Fruit fly (Drosophila melanogaster): Measurements from ENCODE around the gene CrebA.

Gene CrebA

dm6 chr3L:15590803-15591597 lies 55.8 kb downstream of the CrebA start (continued):
- TF ChIP-seq stwl (tag; optimal IDR thresholded peaks at IDR 0.05) (no peak), gem (tag; optimal IDR thresholded peaks at IDR 0.05) (peak; percentile 53), CG15479 (GFP tag; optimal IDR thresholded peaks at IDR 0.05) (no peak), HLH4C (GFP tag; IDR thresholded peaks at IDR 0.05; ENCODE audit: partially characterized antibody) (no peak), tin (GFP tag; optimal IDR thresholded peaks at IDR 0.05) (no peak), HHEX (GFP tag; optimal IDR thresholded peaks at IDR 0.05) (peak; percentile 51), CG18599 (GFP tag; optimal IDR thresholded peaks at IDR 0.05) (peak; percentile 6), CG7839 (tag; optimal IDR thresholded peaks at IDR 0.05) (peak; percentile 33), CG31365 (tag; optimal IDR thresholded peaks at IDR 0.05) (peak; percentile 9), CG7556 (GFP tag; optimal IDR thresholded peaks at IDR 0.05) (peak; percentile 19), CG14050 (GFP tag; IDR thresholded peaks at IDR 0.05) (no peak), CG12071 (GFP tag; optimal IDR thresholded peaks at IDR 0.05) (peak; percentile 48), HmgZ (tag; optimal IDR thresholded peaks at IDR 0.05) (peak; percentile 34), CG10654 (GFP tag; optimal IDR thresholded peaks at IDR 0.05) (no peak), dmrt11E (tag; optimal IDR thresholded peaks at IDR 0.05) (no peak), Sox100B (GFP tag; optimal IDR thresholded peaks at IDR 0.05) (peak; percentile 30), Pdp1 (GFP tag; optimal IDR thresholded peaks at IDR 0.05) (peak in 1 of 2 experiments; percentile 49), ERR (GFP tag; optimal IDR thresholded peaks at IDR 0.05) (no peak), CG1647 (GFP tag; optimal IDR thresholded peaks at IDR 0.05) (no peak), emc (GFP tag; optimal IDR thresholded peaks at IDR 0.05) (no peak), CG8290 (GFP tag; optimal IDR thresholded peaks at IDR 0.05) (no peak), CG8290 (tag; optimal IDR thresholded peaks at IDR 0.05) (peak in 1 of 2 experiments; percentile 71), crc (GFP tag; optimal IDR thresholded peaks at IDR 0.05) (peak; percentile 5), Six4 (GFP tag; optimal IDR thresholded peaks at IDR 0.05) (no peak), CG14441 (GFP tag; IDR thresholded peaks at IDR 0.05) (no peak), CG2875 (GFP tag; optimal IDR thresholded peaks at IDR 0.05) (no peak), CG14014 (GFP tag; IDR thresholded peaks at IDR 0.05) (peak; percentile 54; the same call in 1 of the 2 replicates), zen2 (GFP tag; IDR thresholded peaks at IDR 0.05; ENCODE audit: partially characterized antibody) (no peak), E2f1 (GFP tag; IDR thresholded peaks at IDR 0.05) (no peak), CG6813 (GFP tag; optimal IDR thresholded peaks at IDR 0.05) (peak; percentile 46), chinmo (GFP tag; IDR thresholded peaks at IDR 0.05; ENCODE audit: partially characterized antibody) (peak; percentile 70; the same call in 2 of the 4 replicates), CG34376 (GFP tag; optimal IDR thresholded peaks at IDR 0.05) (no peak), CG14860 (GFP tag; IDR thresholded peaks at IDR 0.05; ENCODE audit: partially characterized antibody) (no peak), tll (GFP tag; optimal IDR thresholded peaks at IDR 0.05) (no peak), chn (GFP tag; optimal IDR thresholded peaks at IDR 0.05) (no peak), insv (GFP tag; optimal IDR thresholded peaks at IDR 0.05) (no peak), Hmx (GFP tag; optimal IDR thresholded peaks at IDR 0.05) (no peak), NC2β (GFP tag; optimal IDR thresholded peaks at IDR 0.05) (no peak), trem (tag; optimal IDR thresholded peaks at IDR 0.05) (no peak), Dfd (GFP tag; optimal IDR thresholded peaks at IDR 0.05) (no peak), pros (GFP tag; optimal IDR thresholded peaks at IDR 0.05) (no peak), bcd (GFP tag; optimal IDR thresholded peaks at IDR 0.05) (no peak), Dad (GFP tag; optimal IDR thresholded peaks at IDR 0.05) (no peak), disco-r (GFP tag; optimal IDR thresholded peaks at IDR 0.05) (no peak), z (GFP tag; IDR thresholded peaks at IDR 0.05) (0 out of 3 replicates have a peak, but pooled peaks have one; percentile 5), BtbVII (GFP tag; optimal IDR thresholded peaks at IDR 0.05) (peak; percentile 22), Ssrp (tag; optimal IDR thresholded peaks at IDR 0.05) (no peak), CG31224 (GFP tag; IDR thresholded peaks at IDR 0.05) (peak; percentile 37), CG1024 (GFP tag; IDR thresholded peaks at IDR 0.05) (no peak)

All from whole organism, embryonic.